Worm (Caenorhabditis elegans): ENCODE measurements around the gene lec-4.

- TF ChIP-seq him-1 (tag; optimal IDR thresholded peaks at IDR 0.05) (no peak), snpc-4 (GFP tag; optimal IDR thresholded peaks at IDR 0.05) (no peak), snpc-4 (tag; optimal IDR thresholded peaks at IDR 0.05) (no peak), ceh-40 (GFP tag; IDR thresholded peaks at IDR 0.05) (no peak), mel-28 (tag; optimal IDR thresholded peaks at IDR 0.05; ENCODE audit: borderline replicate concordance) (no peak), B0261.1 (tag; optimal IDR thresholded peaks at IDR 0.05) (no peak), ama-1 (optimal IDR thresholded peaks at IDR 0.05) (no peak), ama-1 (GFP tag; optimal IDR thresholded peaks at IDR 0.05) (no peak), unc-62 (GFP tag; optimal IDR thresholded peaks at IDR 0.05) (no peak), lsy-27 (tag; optimal IDR thresholded peaks at IDR 0.05; ENCODE audit: borderline replicate concordance, insufficient read depth) (no peak), efl-1 (GFP tag; optimal IDR thresholded peaks at IDR 0.05) (no peak), B0336.3 (GFP tag; IDR thresholded peaks at IDR 0.05) (no peak), snpc-1.1 (tag; optimal IDR thresholded peaks at IDR 0.05; ENCODE audit: insufficient read depth) (no peak), ztf-26 (tag; optimal IDR thresholded peaks at IDR 0.05) (no peak), mes-4 (tag; optimal IDR thresholded peaks at IDR 0.05) (no peak)
Measured at ce11 chrIII:3737742-3738141, 35.4 kb downstream of the lec-4 start.

Measured in whole organism, young adult.